Worm (Caenorhabditis elegans): Measurements from ENCODE around the gene fbxc-31.

The fbxc-31 gene

ce11 chrII:961961-962360 is 50.2 kb downstream of the fbxc-31 start, which contains the start of gene C32B5.13:
Gene C32B5.13, minus strand, starts transcription at chrII:962061.
- TF ChIP-seq unc-62 (GFP tag; optimal IDR thresholded peaks at IDR 0.05) = no peak
